Worm (Caenorhabditis elegans): ENCODE measurements around the gene F43C11.8.

DNA sequence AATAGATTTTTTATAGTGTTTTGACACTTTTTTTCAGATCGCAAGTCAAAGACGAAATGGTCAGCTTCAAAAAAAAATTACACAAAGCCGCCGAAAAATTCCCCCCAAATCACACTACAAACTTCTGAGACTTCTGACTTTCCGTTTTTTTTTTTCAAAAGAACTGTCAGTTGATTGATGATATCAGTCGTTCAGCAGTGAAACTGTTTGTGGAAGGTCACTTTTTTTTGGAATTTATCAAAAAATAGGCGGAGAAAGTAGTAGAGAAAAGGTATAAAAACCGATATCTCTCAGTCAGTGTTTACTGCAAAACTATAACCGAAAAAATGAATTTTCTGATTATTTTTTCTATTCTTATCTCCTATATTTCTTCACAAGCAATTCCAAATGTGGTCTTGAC, 20.7 kb downstream of the F43C11.8 start, which contains the start of gene F43C11.3:
- TF ChIP-seq pha-4 (tag; optimal IDR thresholded peaks at IDR 0.05) (no peak), tbx-2 (tag; optimal IDR thresholded peaks at IDR 0.05) (no peak), nhr-77 (tag; optimal IDR thresholded peaks at IDR 0.05) (no peak), ztf-11 (tag; optimal IDR thresholded peaks at IDR 0.05) (no peak)
